Fruit fly (Drosophila melanogaster) whole organism, adult: Measurements from ENCODE around the gene HDAC11.
A peak's percentile ranks its signal among the peaks of the same experiment; 100 is the strongest.

Experiments used
- CG14711 ChIP-seq: fragments of 200-800 bp; sonication (Bioruptor generic); optimal IDR thresholded peaks from 2 replicates; lab custom pipeline; 2018; ENCODE audit warnings: missing biosample characterization, mild to moderate bottlenecking, missing genetic modification characterization, moderate library complexity
- CG5204 ChIP-seq: fragments of 200-800 bp; sonication (Bioruptor generic); optimal IDR thresholded peaks from 2 replicates; lab custom pipeline; 2016; ENCODE audit warnings: missing biosample characterization, missing genetic modification characterization
- kay ChIP-seq: fragments of 200-800 bp; sonication (Bioruptor generic); peaks from one replicate; lab custom pipeline; 2016; ENCODE audit warnings: missing biosample characterization, missing genetic modification characterization, borderline replicate concordance
- pad ChIP-seq: fragments of 200-800 bp; sonication (Bioruptor generic); optimal IDR thresholded peaks from 3 replicates; lab custom pipeline; 2017; ENCODE audit warnings: missing biosample characterization, missing genetic modification characterization, mild to moderate bottlenecking, moderate library complexity, missing genetic modification reagents

dm6 chr3R:24828234-24828633, 27.8 kb downstream of the HDAC11 start, which contains the start of gene RabX4:
- TF ChIP-seq CG5204: no peak
- peak; percentile 35 for TF ChIP-seq kay (GFP tag; lab: Kevin White, UChicago)
- no peak for TF ChIP-seq CG14711 (tag; lab: Kevin White, UChicago)
- no peak for TF ChIP-seq pad (GFP tag; lab: Kevin White, UChicago)
